Fruit fly (Drosophila melanogaster) whole organism, adult: Measurements from ENCODE around the gene CG32537.

Experiments used
- CG12768 ChIP-seq: fragments of 200-800 bp; sonication (Bioruptor generic); optimal IDR thresholded peaks from 2 replicates; lab custom pipeline; 2017; ENCODE audit warnings: missing biosample characterization, missing genetic modification characterization, mild to moderate bottlenecking, moderate library complexity, missing genetic modification reagents
- CG1620 ChIP-seq: fragments of 200-800 bp; sonication (Bioruptor generic); optimal IDR thresholded peaks from 2 replicates; lab custom pipeline; 2016; ENCODE audit warnings: missing biosample characterization, missing genetic modification characterization
- CG33017 ChIP-seq: fragments of 200-800 bp; sonication (Bioruptor generic); optimal IDR thresholded peaks from 2 replicates; lab custom pipeline; 2018; ENCODE audit warnings: missing biosample characterization, mild to moderate bottlenecking, missing genetic modification characterization, moderate library complexity
- CG7101 ChIP-seq: fragments of 200-800 bp; sonication (Bioruptor generic); optimal IDR thresholded peaks from 2 replicates; lab custom pipeline; 2018; ENCODE audit warnings: missing biosample characterization, mild to moderate bottlenecking, missing genetic modification characterization, moderate library complexity
- Clk ChIP-seq: fragments of 200-800 bp; sonication (Bioruptor generic); optimal IDR thresholded peaks from 2 replicates; lab custom pipeline; 2017; ENCODE audit warnings: missing biosample characterization, missing genetic modification characterization
- Hr96 ChIP-seq: fragments of 200-800 bp; sonication (Bioruptor generic); optimal IDR thresholded peaks from 2 replicates; lab custom pipeline; 2016; ENCODE audit warnings: missing biosample characterization, missing genetic modification characterization
- cic ChIP-seq: fragments of 200-800 bp; sonication (Bioruptor generic); optimal IDR thresholded peaks from 2 replicates; lab custom pipeline; 2017; ENCODE audit warnings: missing biosample characterization, mild to moderate bottlenecking, missing genetic modification characterization, moderate library complexity
- cnc ChIP-seq, 2 experiments: fragments of >200 bp; optimal IDR thresholded peaks; 2 replicates each; lab custom pipeline; 2017
- pad ChIP-seq: fragments of 200-800 bp; sonication (Bioruptor generic); optimal IDR thresholded peaks from 3 replicates; lab custom pipeline; 2017; ENCODE audit warnings: missing biosample characterization, missing genetic modification characterization, mild to moderate bottlenecking, moderate library complexity, missing genetic modification reagents

DNA sequence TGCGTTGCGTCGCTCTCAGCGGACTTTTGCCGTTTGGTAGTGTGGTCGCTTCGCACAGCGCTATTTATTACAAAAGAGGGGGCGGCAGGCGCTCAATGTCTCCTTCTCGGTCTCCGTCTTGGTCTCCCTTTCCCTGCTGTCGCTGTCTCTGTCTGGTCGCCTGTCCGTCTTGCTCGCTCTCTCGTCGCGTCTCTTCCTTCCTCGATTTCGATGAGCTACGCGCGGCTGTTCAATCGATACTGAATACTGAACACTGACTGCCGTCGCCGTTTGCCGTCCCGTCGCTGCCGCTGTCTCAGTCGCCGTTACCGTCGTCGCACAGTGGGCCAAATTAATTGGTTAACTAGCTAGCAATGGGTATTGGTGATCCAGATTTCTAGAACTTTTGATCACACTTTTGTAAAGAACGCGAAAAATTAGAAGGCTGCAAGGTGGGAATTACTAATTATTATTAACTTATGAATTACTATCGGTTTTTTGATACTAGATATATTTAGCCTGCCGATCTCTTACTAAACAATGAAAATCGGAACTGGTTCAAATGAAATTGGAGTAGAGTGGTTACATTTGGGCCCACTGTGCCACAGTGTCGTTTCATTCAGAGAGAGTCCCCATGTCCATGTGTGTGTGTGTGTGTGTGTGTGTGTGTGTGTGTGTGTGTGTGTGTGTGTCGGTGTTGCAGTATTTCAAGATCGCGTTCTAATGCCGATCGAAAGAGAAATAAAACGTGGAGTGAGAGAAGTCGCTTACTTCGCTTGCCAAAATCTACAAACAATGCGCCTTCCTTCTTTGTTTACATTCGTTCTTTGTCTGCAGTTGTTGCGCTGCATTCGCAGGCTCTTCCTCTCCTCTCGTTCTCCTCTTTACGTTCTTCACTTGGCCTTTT lies 21.8 kb upstream of the CG32537 start, which contains the start of gene CG8034:
- TF ChIP-seq CG1620 (GFP tag; lab: Kevin White, UChicago) = peak; percentile 95
- TF ChIP-seq pad (GFP tag; lab: Kevin White, UChicago) = peak; percentile 91
- peak; percentile 97 for TF ChIP-seq Hr96 (GFP tag; lab: Kevin White, UChicago)
- peak; percentile 79 for TF ChIP-seq Clk
- TF ChIP-seq cic = peak; percentile 84
- peak; percentile 97 for TF ChIP-seq CG7101
- peak; percentile 90 for TF ChIP-seq CG33017 (tag; lab: Kevin White, UChicago)
- TF ChIP-seq CG12768 (GFP tag; lab: Kevin White, UChicago) = peak; percentile 89
- TF ChIP-seq cnc (optimal IDR thresholded peaks at IDR 0.05; lab: Kevin White, UChicago) = no peak
